Worm (Caenorhabditis elegans) whole organism, L4 larva: ENCODE measurements around the gene Y39A3B.1.

Source experiments
- F49E8.2 ChIP-seq: sonication (generic microtip); optimal IDR thresholded peaks from 2 replicates; lab custom pipeline; 2016; ENCODE audit warnings: missing compliant biosample characterization, mild to moderate bottlenecking, missing genetic modification characterization, borderline replicate concordance
- T20F7.1 ChIP-seq: fragments of 200-800 bp; sonication (Bioruptor generic); optimal IDR thresholded peaks from 2 replicates; lab custom pipeline; 2018; ENCODE audit warnings: mild to moderate bottlenecking, missing genetic modification characterization, missing compliant biosample characterization
- Y48G9A.11 ChIP-seq: fragments of 200-800 bp; sonication (Bioruptor generic); IDR thresholded peaks from 2 replicates; pipeline ENCODE4 v1.3.6; 2022; ENCODE audit warnings: missing genetic modification reagents, missing genetic modification characterization, missing compliant biosample characterization
- arid-1 ChIP-seq: fragments of 200-800 bp; sonication (Bioruptor generic); conservative IDR thresholded peaks from 2 replicates; pipeline ENCODE4 v1.3.6; 2022; ENCODE audit warnings: missing genetic modification reagents, missing genetic modification characterization, missing compliant biosample characterization
- ceh-28 ChIP-seq: fragments of 150-350 bp; optimal IDR thresholded peaks from 2 replicates; lab custom pipeline; 2014; ENCODE audit warnings: missing biosample characterization, missing genetic modification reagents, missing genetic modification characterization
- ceh-32 ChIP-seq: sonication (generic microtip); optimal IDR thresholded peaks from 2 replicates; lab custom pipeline; 2016; ENCODE audit warnings: mild to moderate bottlenecking, missing genetic modification characterization, missing compliant biosample characterization; ENCODE audit not compliant: poor library complexity
- cey-2 ChIP-seq: sonication (generic microtip); optimal IDR thresholded peaks from 3 replicates; lab custom pipeline; 2017; ENCODE audit warnings: missing genetic modification characterization, mild to moderate bottlenecking, missing compliant biosample characterization, antibody characterized with exemption, borderline replicate concordance; ENCODE audit not compliant: insufficient read depth
- daf-8 ChIP-seq: fragments of 200-800 bp; sonication (Bioruptor generic); IDR thresholded peaks from 2 replicates; pipeline ENCODE4 v1.3.6; 2022; ENCODE audit warnings: missing genetic modification characterization, missing compliant biosample characterization
- dmd-6 ChIP-seq: fragments of 200-800 bp; sonication (Bioruptor generic); IDR thresholded peaks from 2 replicates; pipeline ENCODE4 v1.3.6; 2022; ENCODE audit warnings: missing genetic modification reagents, missing genetic modification characterization, missing compliant biosample characterization
- dmd-8 ChIP-seq: fragments of 200-800 bp; sonication (Bioruptor generic); IDR thresholded peaks from 2 replicates; pipeline ENCODE4 v1.3.6; 2022; ENCODE audit warnings: missing genetic modification characterization, missing compliant biosample characterization
- dpl-1 ChIP-seq: fragments of 150-350 bp; optimal IDR thresholded peaks from 2 replicates; lab custom pipeline; 2014; ENCODE audit warnings: missing biosample characterization, missing genetic modification reagents, missing genetic modification characterization
- dve-1 ChIP-seq: sonication (generic microtip); optimal IDR thresholded peaks from 2 replicates; lab custom pipeline; 2017; ENCODE audit warnings: antibody characterized with exemption, mild to moderate bottlenecking, missing genetic modification characterization, missing compliant biosample characterization; ENCODE audit not compliant: insufficient read depth
- egl-43 ChIP-seq: fragments of 200-800 bp; sonication (Bioruptor generic); IDR thresholded peaks from 2 replicates; pipeline ENCODE4 v1.3.6; 2022; ENCODE audit warnings: missing genetic modification reagents, missing genetic modification characterization, missing compliant biosample characterization
- fos-1 ChIP-seq: fragments of 150-350 bp; optimal IDR thresholded peaks from 2 replicates; lab custom pipeline; 2014; ENCODE audit warnings: missing biosample characterization, missing genetic modification characterization
- hmg-1.1 ChIP-seq: fragments of 200-800 bp; sonication (Bioruptor generic); IDR thresholded peaks from 2 replicates; pipeline ENCODE4 v1.3.6; 2022; ENCODE audit warnings: missing genetic modification reagents, missing genetic modification characterization, missing compliant biosample characterization
- lim-7 ChIP-seq: fragments of 200-800 bp; sonication (Bioruptor generic); IDR thresholded peaks from 2 replicates; pipeline ENCODE4 v1.3.6; 2022; ENCODE audit warnings: missing genetic modification characterization, missing compliant biosample characterization
- lin-1 ChIP-seq: fragments of 200-800 bp; sonication (Bioruptor generic); IDR thresholded peaks from 2 replicates; pipeline ENCODE4 v1.3.6; 2022; ENCODE audit warnings: missing genetic modification reagents, missing genetic modification characterization, missing compliant biosample characterization
- lin-15B ChIP-seq: fragments of 150-350 bp; sonication (generic microtip); optimal IDR thresholded peaks from 3 replicates; lab custom pipeline; 2014; ENCODE audit warnings: missing biosample characterization, missing genetic modification characterization
- mdl-1 ChIP-seq, 2 experiments: fragments of 150-350 bp in 1 of 2; sonication (generic microtip) in 1 of 2; optimal IDR thresholded peaks; 2 replicates each; lab custom pipeline; 2014 to 2017; ENCODE audit warnings: missing biosample characterization in 2 of 2, missing genetic modification characterization in 2 of 2
- mes-2 ChIP-seq: sonication (generic microtip); optimal IDR thresholded peaks from 2 replicates; lab custom pipeline; 2016; ENCODE audit warnings: missing genotype, mild to moderate bottlenecking, missing genetic modification characterization, missing compliant biosample characterization; ENCODE audit not compliant: poor library complexity, severe bottlenecking
- nhr-111 ChIP-seq: fragments of 200-800 bp; sonication (Bioruptor generic); optimal IDR thresholded peaks from 2 replicates; lab custom pipeline; 2018; ENCODE audit warnings: mild to moderate bottlenecking, missing genetic modification characterization, missing compliant biosample characterization
- nhr-6 ChIP-seq: fragments of 150-350 bp; optimal IDR thresholded peaks from 2 replicates; lab custom pipeline; 2014; ENCODE audit warnings: missing biosample characterization, missing genetic modification characterization
- nhr-76 ChIP-seq: fragments of 150-350 bp; optimal IDR thresholded peaks from 2 replicates; lab custom pipeline; 2014; ENCODE audit warnings: missing biosample characterization, missing genetic modification characterization
- pha-4 ChIP-seq, 2 experiments: fragments of 150-350 bp in 1 of 2; fragments of 200-800 bp in 1 of 2; sonication (Bioruptor generic) in 1 of 2; IDR thresholded peaks in 1 of 2; optimal IDR thresholded peaks in 1 of 2; 2 replicates each; pipeline versions ENCODE4 v1.3.6 to Lab custom; 2014 to 2022; ENCODE audit warnings: missing genetic modification characterization in 2 of 2, missing genetic modification reagents in 2 of 2, missing biosample characterization in 1 of 2, missing compliant biosample characterization in 1 of 2
- rbr-2 ChIP-seq: sonication (generic microtip); optimal IDR thresholded peaks from 2 replicates; lab custom pipeline; 2016; ENCODE audit warnings: missing genotype, missing genetic modification characterization, missing compliant biosample characterization
- sdz-12 ChIP-seq: fragments of 200-800 bp; sonication (Bioruptor generic); optimal IDR thresholded peaks from 2 replicates; lab custom pipeline; 2018; ENCODE audit warnings: mild to moderate bottlenecking, missing genetic modification characterization, missing compliant biosample characterization
- set-16 ChIP-seq: fragments of 200-800 bp; sonication (Bioruptor generic); IDR thresholded peaks from 2 replicates; pipeline ENCODE4 v1.3.6; 2022; ENCODE audit warnings: missing genetic modification reagents, missing genetic modification characterization, missing compliant biosample characterization
- snpc-4 ChIP-seq: fragments of 150-350 bp; optimal IDR thresholded peaks from 2 replicates; lab custom pipeline; 2014; ENCODE audit warnings: missing biosample characterization, missing genetic modification characterization
- tra-1 ChIP-seq: fragments of 200-800 bp; sonication (Bioruptor generic); IDR thresholded peaks from 2 replicates; pipeline ENCODE4 v1.3.6; 2022; ENCODE audit warnings: missing genetic modification reagents, missing genetic modification characterization, missing compliant biosample characterization
- unc-62 ChIP-seq, 3 experiments: fragments of 150-350 bp in 1 of 3; sonication (generic microtip); optimal IDR thresholded peaks in 2 of 3; peaks in 1 of 3; 1 replicate in 1 of 3; 2 replicates in 2 of 3; lab custom pipeline; 2014 to 2017; ENCODE audit warnings: missing biosample characterization in 3 of 3, missing genetic modification characterization in 3 of 3, missing genetic modification reagents in 3 of 3, missing genotype in 1 of 3
- zfp-2 ChIP-seq: sonication (generic microtip); optimal IDR thresholded peaks from 2 replicates; lab custom pipeline; 2016; ENCODE audit warnings: mild to moderate bottlenecking, missing genetic modification characterization, missing compliant biosample characterization

Gene Y39A3B.1

DNA sequence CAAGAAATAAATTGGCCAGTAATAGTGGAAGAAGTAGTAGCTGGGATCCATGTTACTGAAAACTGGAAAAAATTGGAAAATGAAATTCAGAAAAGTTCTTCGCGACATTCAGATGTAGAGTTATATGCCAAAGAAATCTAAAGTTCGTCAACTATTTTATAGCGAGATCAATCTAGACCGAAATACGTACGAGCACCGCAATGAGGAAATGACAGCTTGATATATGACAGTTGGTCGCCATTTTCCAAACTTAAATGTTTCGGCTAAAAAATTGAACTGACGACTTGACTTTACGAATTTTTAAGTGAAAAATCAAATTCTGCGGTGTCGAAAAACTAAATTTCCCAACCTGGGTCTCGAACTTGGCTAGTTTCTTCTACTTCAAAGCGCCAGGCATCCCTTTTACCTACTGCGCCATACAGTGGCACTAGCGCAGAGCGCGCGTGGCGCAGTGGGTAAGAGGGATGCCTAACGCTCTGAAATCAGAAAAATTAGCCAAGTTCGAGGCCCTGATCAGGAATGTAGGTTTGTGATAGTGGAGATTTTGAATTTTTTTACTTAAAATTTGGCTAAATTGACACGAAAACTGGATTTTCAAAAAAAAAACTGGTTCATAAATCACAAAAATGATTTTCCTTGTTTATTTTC lies 23.1 kb upstream of the Y39A3B.1 start, which contains the start of gene srd-66:
Gene srd-66, minus strand, starts transcription at position 51 of the 648 bp plus-strand sequence.
- TF ChIP-seq snpc-4 (tag; lab: Kevin White, UChicago) (no peak), zfp-2 (tag; lab: Kevin White, UChicago) (no peak), nhr-111 (GFP tag; lab: Kevin White, UChicago) (no peak), Y48G9A.11 (GFP tag; lab: Robert Waterston, UW) (no peak)
- TF ChIP-seq, all 104 proteins: peak for 0

- TF ChIP-seq pha-4 (GFP tag; IDR thresholded peaks at IDR 0.05; lab: Robert Waterston, UW) = no peak
- no peak for TF ChIP-seq pha-4 (tag; optimal IDR thresholded peaks at IDR 0.05; lab: Kevin White, UChicago)
- TF ChIP-seq T20F7.1 (GFP tag; lab: Kevin White, UChicago) = no peak
- no peak for TF ChIP-seq sdz-12 (GFP tag; lab: Kevin White, UChicago)
- TF ChIP-seq rbr-2 = no peak
- no peak for TF ChIP-seq hmg-1.1 (GFP tag; lab: Robert Waterston, UW)
- no peak for TF ChIP-seq dve-1 (tag; lab: Kevin White, UChicago)
- no peak for TF ChIP-seq nhr-111 (GFP tag; lab: Kevin White, UChicago)
- TF ChIP-seq arid-1 (GFP tag; lab: Robert Waterston, UW) = no peak
- TF ChIP-seq cey-2 (tag; lab: Kevin White, UChicago) = no peak
- TF ChIP-seq dpl-1 (GFP tag; lab: Kevin White, UChicago) = no peak
- TF ChIP-seq daf-8 (GFP tag; lab: Robert Waterston, UW) = no peak
These were observed 21.0 kb upstream of the Y39A3B.1 start, which contains the start of gene Y39A3B.7 for ce11 chrIII:1984860-1985259. Gene Y39A3B.7 (minus strand): TSS chrIII:1984960.

DNA sequence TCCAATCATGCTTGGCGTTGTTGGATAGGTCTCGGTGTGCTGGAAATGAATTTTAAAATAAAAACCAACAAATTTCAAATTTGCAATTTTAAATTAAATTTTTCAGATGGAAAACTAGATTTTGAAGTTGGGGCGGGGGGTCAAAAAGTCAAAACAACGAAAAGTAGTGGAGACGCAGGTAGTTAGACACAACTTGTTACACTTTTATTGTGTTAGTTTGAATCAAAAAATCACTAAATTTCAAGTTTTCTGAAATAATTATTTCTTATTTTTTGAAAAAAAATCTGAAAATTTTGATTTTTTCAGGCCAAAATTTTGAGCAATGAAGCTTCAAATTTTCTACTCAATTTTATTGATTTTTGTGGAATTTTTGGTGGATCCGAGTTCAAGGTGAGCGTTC lies 18.1 kb upstream of the Y39A3B.1 start, which contains the start of gene Y39A3B.8:
Gene Y39A3B.8, plus strand, starts transcription at position 301 of the 400 bp plus-strand sequence.
- TF ChIP-seq dmd-8 (GFP tag; lab: Robert Waterston, UW) (no peak), lin-1 (no peak), tra-1 (GFP tag; lab: Robert Waterston, UW) (no peak), egl-43 (GFP tag; lab: Robert Waterston, UW) (no peak), lim-7 (GFP tag; lab: Robert Waterston, UW) (no peak), unc-62 (GFP tag; optimal IDR thresholded peaks at IDR 0.05 in 1 of 2; lab: Kevin White, UChicago) (peak in 1 of 2 experiments; percentile 34), unc-62 (tag; optimal IDR thresholded peaks at IDR 0.05; lab: Kevin White, UChicago) (no peak)

DNA sequence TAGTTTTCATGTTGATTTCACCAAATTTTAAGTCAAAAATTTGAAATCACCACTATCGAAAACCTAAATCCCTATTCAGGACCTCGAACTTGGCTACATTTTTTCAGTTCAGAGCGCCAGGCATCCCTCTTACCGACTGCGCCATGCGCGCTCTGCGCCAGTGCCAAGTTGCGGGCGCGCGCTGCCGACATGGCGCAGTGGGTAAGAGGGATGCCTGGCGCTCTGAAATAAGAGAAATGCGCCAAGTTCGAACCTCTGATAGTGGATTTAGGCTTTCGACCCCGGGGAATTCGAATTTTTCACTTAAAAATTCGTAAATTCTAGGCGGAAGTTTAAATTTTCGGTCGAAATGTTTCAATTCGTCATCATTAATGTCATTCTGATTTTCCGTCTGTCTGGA lies 15.9 kb upstream of the Y39A3B.1 start:
- TF ChIP-seq set-16 (GFP tag; lab: Robert Waterston, UW) (peak; percentile 60), T20F7.1 (GFP tag; lab: Kevin White, UChicago) (no peak)

DNA sequence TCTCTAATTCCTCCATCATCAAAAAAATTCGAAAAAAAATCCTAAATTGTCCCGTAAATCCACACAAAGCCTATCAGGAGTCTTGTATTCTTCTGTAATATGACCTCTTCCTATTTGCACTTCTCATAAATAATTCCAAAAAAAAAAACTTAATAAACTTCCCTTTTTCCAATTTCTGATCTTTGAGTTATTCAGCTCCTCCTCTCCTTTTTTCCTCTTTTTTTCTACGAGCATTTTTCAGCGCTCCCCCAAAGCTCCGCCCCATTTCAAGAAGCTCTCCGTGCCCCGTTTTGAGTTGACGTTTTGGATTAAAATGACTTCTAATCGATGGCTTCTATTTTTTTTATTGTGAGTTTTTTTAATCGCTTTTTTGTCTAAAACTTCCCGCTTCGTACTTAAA lies 8.3 kb upstream of the Y39A3B.1 start, which contains the start of gene lgc-42:
Gene lgc-42, plus strand, starts transcription at position 301 of the 400 bp plus-strand sequence.
- TF ChIP-seq nhr-6 (tag; lab: Kevin White, UChicago) = no peak

DNA sequence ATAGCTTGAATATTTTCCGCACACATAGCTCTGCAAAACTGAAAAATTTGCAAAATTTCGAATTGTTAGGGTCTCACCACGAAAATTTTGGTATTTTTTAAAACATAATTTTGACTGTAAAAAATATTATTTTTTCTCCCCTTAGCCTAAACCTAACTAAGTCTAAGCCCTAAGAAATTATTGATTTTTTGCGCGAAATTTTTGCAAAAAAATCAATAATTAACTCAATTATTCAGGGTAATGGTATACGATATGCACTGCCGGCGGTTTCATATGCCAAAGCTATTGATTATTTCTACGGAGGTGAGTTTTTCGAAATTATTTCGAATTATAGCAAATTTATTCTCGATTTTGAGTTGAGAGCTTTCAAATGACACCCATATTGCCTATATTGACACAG lies 4.6 kb upstream of the Y39A3B.1 start:
- TF ChIP-seq unc-62 (GFP tag; optimal IDR thresholded peaks at IDR 0.05 in 1 of 2; lab: Kevin White, UChicago) (peak in 1 of 2 experiments; percentile 30), unc-62 (tag; optimal IDR thresholded peaks at IDR 0.05; lab: Kevin White, UChicago) (no peak), dmd-6 (GFP tag; lab: Robert Waterston, UW) (no peak), fos-1 (no peak), set-16 (GFP tag; lab: Robert Waterston, UW) (no peak), lim-7 (GFP tag; lab: Robert Waterston, UW) (no peak), nhr-76 (tag; lab: Kevin White, UChicago) (no peak), ceh-32 (tag; lab: Kevin White, UChicago) (no peak), lin-15B (tag; lab: Kevin White, UChicago) (no peak), mes-2 (no peak), F49E8.2 (no peak), ceh-28 (tag; lab: Kevin White, UChicago) (peak; percentile 72), mdl-1 (tag; optimal IDR thresholded peaks at IDR 0.05; lab: Kevin White, UChicago) (no peak)
